Fruit fly (Drosophila melanogaster) whole organism, embryonic: ENCODE measurements around the gene CG13126.

Experiments
- Aef1 ChIP-seq: fragments of 200-800 bp; sonication (Bioruptor generic); IDR thresholded peaks from 3 replicates; pipeline ENCODE4 v1.3.6; 2022; ENCODE audit warnings: missing biosample characterization, missing genetic modification characterization
- B-H2 ChIP-seq: fragments of 200-800 bp; sonication (Bioruptor generic); optimal IDR thresholded peaks from 2 replicates; lab custom pipeline; 2018; ENCODE audit warnings: missing biosample characterization, mild to moderate bottlenecking, missing genetic modification characterization
- CG10959 ChIP-seq: fragments of 200-800 bp; sonication (Bioruptor generic); IDR thresholded peaks from 2 replicates; pipeline ENCODE4 v1.3.6; 2022; ENCODE audit warnings: missing biosample characterization, missing genetic modification characterization
- CG13624 ChIP-seq: fragments of 200-800 bp; sonication (Bioruptor generic); optimal IDR thresholded peaks from 2 replicates; lab custom pipeline; 2016; ENCODE audit warnings: missing biosample characterization, missing genetic modification characterization
- CG14441 ChIP-seq: fragments of 200-800 bp; sonication (Bioruptor generic); IDR thresholded peaks from 2 replicates; pipeline ENCODE4 v1.3.6; 2022; ENCODE audit warnings: missing biosample characterization, missing genetic modification characterization
- CG14667 ChIP-seq: fragments of 200-800 bp; sonication (Bioruptor generic); IDR thresholded peaks from 2 replicates; pipeline ENCODE4 v1.3.6; 2022; ENCODE audit warnings: missing biosample characterization, missing genetic modification characterization
- CG16813 ChIP-seq: fragments of 200-800 bp; sonication (Bioruptor generic); IDR thresholded peaks from 3 replicates; pipeline ENCODE4 v1.3.6; 2022; ENCODE audit warnings: missing biosample characterization, missing genetic modification characterization; ENCODE audit not compliant: partially characterized antibody
- CG17359 ChIP-seq: fragments of 200-800 bp; sonication (Bioruptor generic); optimal IDR thresholded peaks from 3 replicates; lab custom pipeline; 2018; ENCODE audit warnings: missing biosample characterization, mild to moderate bottlenecking, missing genetic modification characterization, moderate library complexity
- CG18764 ChIP-seq: fragments of 200-800 bp; sonication (Bioruptor generic); optimal IDR thresholded peaks from 3 replicates; lab custom pipeline; 2016; ENCODE audit warnings: missing biosample characterization, missing genetic modification characterization
- CG31224 ChIP-seq: fragments of 200-800 bp; sonication (Bioruptor generic); IDR thresholded peaks from 2 replicates; pipeline ENCODE4 v1.3.6; 2022; ENCODE audit warnings: missing biosample characterization, missing genetic modification characterization
- CG3163 ChIP-seq: fragments of 200-800 bp; sonication (Bioruptor generic); optimal IDR thresholded peaks from 3 replicates; lab custom pipeline; 2016; ENCODE audit warnings: missing biosample characterization, missing genetic modification characterization
- CG3407 ChIP-seq: fragments of 200-800 bp; sonication (Bioruptor generic); optimal IDR thresholded peaks from 2 replicates; lab custom pipeline; 2018; ENCODE audit warnings: missing biosample characterization, mild to moderate bottlenecking, missing genetic modification characterization
- CG42726 ChIP-seq: fragments of 200-800 bp; sonication (Bioruptor generic); IDR thresholded peaks from 2 replicates; pipeline ENCODE4 v1.3.6; 2022; ENCODE audit warnings: missing biosample characterization, missing genetic modification characterization; ENCODE audit not compliant: partially characterized antibody
- CG4404 ChIP-seq: fragments of 200-800 bp; sonication (Bioruptor generic); IDR thresholded peaks from 2 replicates; pipeline ENCODE4 v1.3.6; 2022; ENCODE audit warnings: missing biosample characterization, missing genetic modification characterization
- CG4617 ChIP-seq: fragments of 200-800 bp; sonication (Bioruptor generic); optimal IDR thresholded peaks from 3 replicates; lab custom pipeline; 2016; ENCODE audit warnings: missing biosample characterization, missing genetic modification characterization, borderline replicate concordance
- Deaf1 ChIP-seq: fragments of 200-800 bp; optimal IDR thresholded peaks from 3 replicates; lab custom pipeline; 2019; ENCODE audit warnings: missing biosample characterization, mild to moderate bottlenecking, missing genetic modification characterization, moderate library complexity
- Dip3 ChIP-seq: fragments of 200-800 bp; sonication (Bioruptor generic); optimal IDR thresholded peaks from 3 replicates; lab custom pipeline; 2016; ENCODE audit warnings: missing biosample characterization, missing genetic modification characterization
- Ets65A ChIP-seq: fragments of 200-800 bp; sonication (Bioruptor generic); peaks from one replicate; lab custom pipeline; 2016; ENCODE audit warnings: missing biosample characterization, missing genetic modification characterization
- Hr51 ChIP-seq, 2 experiments: fragments of 200-800 bp; sonication (Bioruptor generic); optimal IDR thresholded peaks; 2 replicates in 1 of 2; 3 replicates in 1 of 2; lab custom pipeline; 2016 to 2018; ENCODE audit warnings: missing biosample characterization in 2 of 2, missing genetic modification characterization in 2 of 2, mild to moderate bottlenecking in 1 of 2, moderate library complexity in 1 of 2
- MTF-1 ChIP-seq: fragments of 200-800 bp; sonication (Bioruptor generic); optimal IDR thresholded peaks from 2 replicates; lab custom pipeline; 2018; ENCODE audit warnings: missing biosample characterization, mild to moderate bottlenecking, missing genetic modification characterization, borderline replicate concordance
- Neu2 ChIP-seq: fragments of 200-800 bp; sonication (Bioruptor generic); optimal IDR thresholded peaks from 3 replicates; lab custom pipeline; 2016; ENCODE audit warnings: missing biosample characterization, missing genetic modification characterization, borderline replicate concordance
- Opbp ChIP-seq: fragments of 200-800 bp; sonication (Bioruptor generic); IDR thresholded peaks from 3 replicates; pipeline ENCODE4 v1.3.6; 2022; ENCODE audit warnings: missing biosample characterization, missing genetic modification characterization; ENCODE audit not compliant: partially characterized antibody
- Poxn ChIP-seq: fragments of 200-800 bp; sonication (Bioruptor generic); IDR thresholded peaks from 2 replicates; pipeline ENCODE4 v1.3.6; 2022; ENCODE audit warnings: missing biosample characterization, missing genetic modification characterization
- Scr ChIP-seq: fragments of 200-800 bp; sonication (Bioruptor generic); IDR thresholded peaks from 2 replicates; pipeline ENCODE4 v1.3.6; 2022; ENCODE audit warnings: missing biosample characterization, missing genetic modification characterization; ENCODE audit not compliant: partially characterized antibody
- Sox100B ChIP-seq: fragments of 200-800 bp; sonication (Bioruptor generic); optimal IDR thresholded peaks from 3 replicates; lab custom pipeline; 2018; ENCODE audit warnings: missing biosample characterization, mild to moderate bottlenecking, missing genetic modification characterization
- ab ChIP-seq: fragments of 200-800 bp; sonication (Bioruptor generic); optimal IDR thresholded peaks from 2 replicates; lab custom pipeline; 2016; ENCODE audit warnings: missing biosample characterization, missing genetic modification characterization
- br ChIP-seq: fragments of >200 bp; optimal IDR thresholded peaks from 2 replicates; lab custom pipeline; 2017
- cad ChIP-seq: fragments of >200 bp; optimal IDR thresholded peaks from 2 replicates; lab custom pipeline; 2017; ENCODE audit warnings: missing biosample characterization, missing genetic modification characterization
- caup ChIP-seq: fragments of 200-800 bp; sonication (Bioruptor generic); optimal IDR thresholded peaks from 3 replicates; lab custom pipeline; 2017; ENCODE audit warnings: missing biosample characterization, mild to moderate bottlenecking, missing genetic modification characterization, moderate library complexity; ENCODE audit not compliant: severe bottlenecking
- chinmo ChIP-seq: fragments of 200-800 bp; sonication (Bioruptor generic); IDR thresholded peaks from 4 replicates; pipeline ENCODE4 v1.3.6; 2022; ENCODE audit warnings: missing biosample characterization, missing genetic modification characterization; ENCODE audit not compliant: partially characterized antibody
- ci ChIP-seq: fragments of 200-800 bp; sonication (Bioruptor generic); IDR thresholded peaks from 3 replicates; pipeline ENCODE4 v1.3.6; 2022; ENCODE audit warnings: missing biosample characterization, missing genetic modification characterization
- croc ChIP-seq: fragments of 200-800 bp; sonication (Bioruptor generic); conservative IDR thresholded peaks from 3 replicates; pipeline ENCODE4 v1.3.6; 2022; ENCODE audit warnings: missing biosample characterization, missing genetic modification characterization
- exex ChIP-seq: fragments of 200-800 bp; sonication (Bioruptor generic); optimal IDR thresholded peaks from 4 replicates; lab custom pipeline; 2018; ENCODE audit warnings: missing biosample characterization, mild to moderate bottlenecking, missing genetic modification characterization, moderate library complexity
- fd102C ChIP-seq: fragments of 200-800 bp; sonication (Bioruptor generic); optimal IDR thresholded peaks from 2 replicates; lab custom pipeline; 2018; ENCODE audit warnings: missing biosample characterization, mild to moderate bottlenecking, missing genetic modification characterization, moderate library complexity
- gcm2 ChIP-seq: fragments of 200-800 bp; sonication (Bioruptor generic); optimal IDR thresholded peaks from 2 replicates; lab custom pipeline; 2016; ENCODE audit warnings: missing biosample characterization, missing genetic modification characterization
- gro ChIP-seq: fragments of 200-800 bp; sonication (Bioruptor generic); optimal IDR thresholded peaks from 2 replicates; lab custom pipeline; 2016; ENCODE audit warnings: missing biosample characterization, missing genetic modification characterization
- h ChIP-seq: fragments of >200 bp; optimal IDR thresholded peaks from 2 replicates; lab custom pipeline; 2017
- inv ChIP-seq: fragments of 200-800 bp; sonication (Bioruptor generic); IDR thresholded peaks from 2 replicates; pipeline ENCODE4 v1.3.6; 2022; ENCODE audit warnings: missing biosample characterization, missing genetic modification characterization; ENCODE audit not compliant: partially characterized antibody
- kah ChIP-seq: fragments of 200-800 bp; sonication (Bioruptor generic); optimal IDR thresholded peaks from 2 replicates; lab custom pipeline; 2018; ENCODE audit warnings: missing biosample characterization, mild to moderate bottlenecking, missing genetic modification characterization
- lab ChIP-seq: fragments of 200-800 bp; sonication (Bioruptor generic); optimal IDR thresholded peaks from 3 replicates; lab custom pipeline; 2017; ENCODE audit warnings: missing biosample characterization, missing genetic modification characterization, mild to moderate bottlenecking, moderate library complexity, missing genetic modification reagents
- luna ChIP-seq: fragments of 200-800 bp; sonication (Bioruptor generic); optimal IDR thresholded peaks from 2 replicates; lab custom pipeline; 2016; ENCODE audit warnings: missing biosample characterization, missing genetic modification characterization
- mld ChIP-seq: fragments of 200-800 bp; sonication (Bioruptor generic); IDR thresholded peaks from 3 replicates; pipeline ENCODE4 v1.3.6; 2022; ENCODE audit warnings: missing biosample characterization, missing genetic modification characterization; ENCODE audit not compliant: partially characterized antibody
- nerfin-2 ChIP-seq: fragments of 200-800 bp; sonication (Bioruptor generic); IDR thresholded peaks from 2 replicates; pipeline ENCODE4 v1.3.6; 2022; ENCODE audit warnings: missing biosample characterization, missing genetic modification characterization; ENCODE audit not compliant: partially characterized antibody
- org-1 ChIP-seq: fragments of 200-800 bp; sonication (Bioruptor generic); optimal IDR thresholded peaks from 2 replicates; lab custom pipeline; 2017; ENCODE audit warnings: missing biosample characterization, missing genetic modification characterization
- pan ChIP-seq, 4 experiments: fragments of >200 bp in 3 of 4; fragments of 200-800 bp in 1 of 4; sonication (Bioruptor generic) in 1 of 4; optimal IDR thresholded peaks in 3 of 4; IDR thresholded peaks in 1 of 4; 2 replicates each; pipeline versions ENCODE4 v1.3.6 to Lab custom; 2017 to 2022; ENCODE audit warnings: missing biosample characterization in 2 of 4, missing genetic modification characterization in 2 of 4, mixed read lengths in 1 of 4
- pb ChIP-seq: fragments of 200-800 bp; sonication (Bioruptor generic); optimal IDR thresholded peaks from 3 replicates; lab custom pipeline; 2016; ENCODE audit warnings: missing biosample characterization, missing genetic modification characterization
- pita ChIP-seq: fragments of 200-800 bp; sonication (Bioruptor generic); optimal IDR thresholded peaks from 2 replicates; lab custom pipeline; 2017; ENCODE audit warnings: missing biosample characterization, mild to moderate bottlenecking, missing genetic modification characterization
- prd ChIP-seq, 3 experiments: fragments of >200 bp in 2 of 3; fragments of 200-800 bp in 1 of 3; sonication (Bioruptor generic) in 1 of 3; optimal IDR thresholded peaks in 2 of 3; IDR thresholded peaks in 1 of 3; 2 replicates in 2 of 3; 3 replicates in 1 of 3; pipeline versions ENCODE4 v1.3.6 to Lab custom; 2017 to 2022; ENCODE audit warnings: missing biosample characterization in 1 of 3, missing genetic modification characterization in 1 of 3
- seq ChIP-seq: fragments of 200-800 bp; sonication (Bioruptor generic); IDR thresholded peaks from 2 replicates; pipeline ENCODE4 v1.3.6; 2022; ENCODE audit warnings: missing biosample characterization, missing genetic modification characterization
- usp ChIP-seq: fragments of >200 bp; optimal IDR thresholded peaks from 2 replicates; lab custom pipeline; 2017; ENCODE audit warnings: missing biosample characterization, missing genetic modification characterization

Gene CG13126

dm6 chr2L:9908468-9908967, 45.5 kb downstream of the CG13126 start, which contains the start of gene CG13124 (continued):
- TF ChIP-seq pan (optimal IDR thresholded peaks at IDR 0.05; lab: Kevin White, UChicago) (no peak), pan (GFP tag; optimal IDR thresholded peaks at IDR 0.05 in 1 of 2, IDR thresholded peaks at IDR 0.05 in 1 of 2) (peak in 1 of 2 experiments; percentile 21), CG13624 (peak; percentile 22), chinmo (GFP tag; lab: Robert Waterston, UW) (peak; percentile 80; the same call in 1 of the 4 replicates), cad (GFP tag; lab: Kevin White, UChicago) (no peak), Scr (no peak), pb (GFP tag; lab: Kevin White, UChicago) (no peak), exex (tag; lab: Kevin White, UChicago) (no peak), fd102C (GFP tag; lab: Kevin White, UChicago) (no peak), Neu2 (no peak), CG31224 (GFP tag; lab: Robert Waterston, UW) (no peak), lab (GFP tag; lab: Kevin White, UChicago) (peak; percentile 50), Poxn (GFP tag; lab: Robert Waterston, UW) (no peak), Ets65A (GFP tag; lab: Kevin White, UChicago) (no peak), CG10959 (GFP tag; lab: Robert Waterston, UW) (no peak), CG14667 (GFP tag; lab: Robert Waterston, UW) (no peak), CG18764 (GFP tag; lab: Kevin White, UChicago) (no peak), Opbp (GFP tag; lab: Robert Waterston, UW) (no peak), Sox100B (GFP tag; lab: Kevin White, UChicago) (no peak), croc (GFP tag; lab: Robert Waterston, UW) (no peak), inv (GFP tag; lab: Robert Waterston, UW) (no peak), br (lab: Kevin White, UChicago) (no peak), Dip3 (GFP tag; lab: Kevin White, UChicago) (no peak), gro (GFP tag; lab: Kevin White, UChicago) (no peak), CG4404 (GFP tag; lab: Robert Waterston, UW) (no peak), usp (GFP tag; lab: Kevin White, UChicago) (no peak), mld (GFP tag; lab: Robert Waterston, UW) (no peak), CG14441 (GFP tag; lab: Robert Waterston, UW) (no peak), ab (GFP tag; lab: Kevin White, UChicago) (no peak), CG16813 (no peak), pita (GFP tag; lab: Kevin White, UChicago) (no peak), prd (optimal IDR thresholded peaks at IDR 0.05; lab: Kevin White, UChicago) (no peak), prd (GFP tag; IDR thresholded peaks at IDR 0.05; lab: Robert Waterston, UW) (no peak), caup (GFP tag; lab: Kevin White, UChicago) (no peak), org-1 (GFP tag; lab: Kevin White, UChicago) (no peak), Aef1 (GFP tag; lab: Robert Waterston, UW) (no peak), luna (GFP tag; lab: Kevin White, UChicago) (no peak), CG4617 (GFP tag; lab: Kevin White, UChicago) (no peak), nerfin-2 (GFP tag; lab: Robert Waterston, UW) (no peak), Deaf1 (tag; lab: Kevin White, UChicago) (peak; percentile 34), ci (peak; percentile 66; the same call in 2 of the 3 replicates), gcm2 (GFP tag; lab: Kevin White, UChicago) (no peak), CG42726 (no peak), MTF-1 (no peak), CG17359 (tag; lab: Kevin White, UChicago) (no peak), CG3407 (GFP tag; lab: Kevin White, UChicago) (no peak), CG3163 (GFP tag; lab: Kevin White, UChicago) (peak; percentile 86), B-H2 (GFP tag; lab: Kevin White, UChicago) (peak; percentile 17), h (lab: Kevin White, UChicago) (no peak), seq (GFP tag; lab: Robert Waterston, UW) (no peak; the same call in 1 of the 2 replicates), Hr51 (GFP tag; optimal IDR thresholded peaks at IDR 0.05; lab: Kevin White, UChicago) (peak in 1 of 2 experiments; percentile 27), kah (no peak)
